Worm (Caenorhabditis elegans): ENCODE results near the gene Y47D7A.9.

- TF ChIP-seq lsy-2 (tag; optimal IDR thresholded peaks at IDR 0.05) (no peak), elt-1 (tag; optimal IDR thresholded peaks at IDR 0.05; ENCODE audit: borderline replicate concordance, insufficient read depth) (no peak), nhr-2 (tag; optimal IDR thresholded peaks at IDR 0.05) (no peak), drap-1 (GFP tag; optimal IDR thresholded peaks at IDR 0.05) (no peak), unc-62 (GFP tag; optimal IDR thresholded peaks at IDR 0.05) (no peak), mab-5 (tag; optimal IDR thresholded peaks at IDR 0.05) (no peak), nhr-12 (tag; optimal IDR thresholded peaks at IDR 0.05) (no peak), M03D4.4 (tag; optimal IDR thresholded peaks at IDR 0.05) (no peak)
Observed at ce11 chrV:4421475-4421874, 2.3 kb downstream of the Y47D7A.9 start, which contains the start of gene skr-14.

All from whole organism, mixed stage, embryonic.